Worm (Caenorhabditis elegans) whole organism, L1 larva: ENCODE results near the gene smrc-1.

Experiments
- C04F5.9 ChIP-seq: sonication (generic microtip); optimal IDR thresholded peaks from 2 replicates; lab custom pipeline; 2016; ENCODE audit warnings: missing genetic modification characterization, missing compliant biosample characterization
- C16A3.4 ChIP-seq: fragments of 150-350 bp; optimal IDR thresholded peaks from 2 replicates; lab custom pipeline; 2014; ENCODE audit warnings: missing biosample characterization, missing genetic modification characterization
- F16B12.6 ChIP-seq: fragments of 150-350 bp; optimal IDR thresholded peaks from 2 replicates; lab custom pipeline; 2014; ENCODE audit warnings: missing biosample characterization, missing genetic modification characterization
- Y116A8C.19 ChIP-seq: sonication (generic microtip); optimal IDR thresholded peaks from 2 replicates; lab custom pipeline; 2016; ENCODE audit warnings: missing compliant biosample characterization, missing genetic modification characterization, borderline replicate concordance
- blmp-1 ChIP-seq: fragments of 150-350 bp; optimal IDR thresholded peaks from 2 replicates; lab custom pipeline; 2014; ENCODE audit warnings: missing biosample characterization, missing genetic modification characterization
- ceh-63 ChIP-seq: fragments of 200-800 bp; sonication (Bioruptor generic); optimal IDR thresholded peaks from 2 replicates; lab custom pipeline; 2018; ENCODE audit warnings: mild to moderate bottlenecking, missing genetic modification characterization, missing compliant biosample characterization
- ceh-88 ChIP-seq: fragments of 200-800 bp; sonication (Bioruptor generic); IDR thresholded peaks from 2 replicates; pipeline ENCODE4 v1.3.6; 2022; ENCODE audit warnings: missing genetic modification characterization, missing compliant biosample characterization
- ces-1 ChIP-seq: fragments of 150-350 bp; optimal IDR thresholded peaks from 2 replicates; lab custom pipeline; 2014; ENCODE audit warnings: missing biosample characterization, missing genetic modification reagents, missing genetic modification characterization
- dpl-1 ChIP-seq, 3 experiments: fragments of 150-350 bp in 2 of 3; sonication (generic microtip) in 1 of 3; optimal IDR thresholded peaks; 2 replicates each; lab custom pipeline; 2014 to 2017; ENCODE audit warnings: missing biosample characterization in 3 of 3, missing genetic modification characterization in 3 of 3, missing genetic modification reagents in 3 of 3
- efl-3 ChIP-seq: fragments of 200-800 bp; sonication (Bioruptor generic); optimal IDR thresholded peaks from 2 replicates; lab custom pipeline; 2018; ENCODE audit warnings: mild to moderate bottlenecking, missing genetic modification characterization, missing compliant biosample characterization
- egl-13 ChIP-seq: sonication (generic microtip); optimal IDR thresholded peaks from 2 replicates; lab custom pipeline; 2016; ENCODE audit warnings: missing genotype, missing genetic modification reagents, missing genetic modification characterization, missing compliant biosample characterization
- egl-27 ChIP-seq, 2 experiments: fragments of 150-350 bp in 1 of 2; sonication (generic microtip); optimal IDR thresholded peaks; 3 replicates each; lab custom pipeline; 2017 to 2018; ENCODE audit warnings: missing biosample characterization in 2 of 2, missing genetic modification characterization in 2 of 2, missing genetic modification reagents in 2 of 2
- elt-2 ChIP-seq: sonication (generic microtip); optimal IDR thresholded peaks from 2 replicates; lab custom pipeline; 2016; ENCODE audit warnings: missing genetic modification characterization, mild to moderate bottlenecking, inconsistent platforms, missing compliant biosample characterization, missing genetic modification reagents
- elt-3 ChIP-seq, 6 experiments: fragments of 150-350 bp in 1 of 6; sonication (generic microtip); optimal IDR thresholded peaks; 2 replicates each; lab custom pipeline; 2017 to 2018; ENCODE audit warnings: missing biosample characterization in 6 of 6, missing genetic modification characterization in 6 of 6, inconsistent platforms in 1 of 6
- fkh-10 ChIP-seq: sonication (generic microtip); optimal IDR thresholded peaks from 2 replicates; lab custom pipeline; 2017; ENCODE audit warnings: missing biosample characterization, missing genetic modification reagents, missing genetic modification characterization
- fkh-4 ChIP-seq: sonication (generic microtip); optimal IDR thresholded peaks from 2 replicates; lab custom pipeline; 2016; ENCODE audit warnings: missing compliant biosample characterization, missing genetic modification characterization, borderline replicate concordance
- grh-1 ChIP-seq: fragments of 200-800 bp; sonication (Bioruptor generic); IDR thresholded peaks from 2 replicates; pipeline ENCODE4 v1.3.6; 2022; ENCODE audit warnings: missing genetic modification reagents, missing genetic modification characterization, missing compliant biosample characterization
- hlh-17 ChIP-seq: fragments of 200-800 bp; sonication (Bioruptor generic); optimal IDR thresholded peaks from 2 replicates; lab custom pipeline; 2018; ENCODE audit warnings: missing genetic modification characterization, mild to moderate bottlenecking, missing compliant biosample characterization, moderate library complexity, borderline replicate concordance
- hlh-4 ChIP-seq: sonication (generic microtip); optimal IDR thresholded peaks from 2 replicates; lab custom pipeline; 2016; ENCODE audit warnings: mild to moderate bottlenecking, missing genetic modification characterization, missing compliant biosample characterization
- hpl-2 ChIP-seq: fragments of 150-350 bp; optimal IDR thresholded peaks from 2 replicates; lab custom pipeline; 2014; ENCODE audit warnings: missing biosample characterization, missing genetic modification reagents, missing genetic modification characterization
- irx-1 ChIP-seq: sonication (generic microtip); optimal IDR thresholded peaks from 2 replicates; lab custom pipeline; 2016; ENCODE audit warnings: missing genetic modification characterization, missing compliant biosample characterization
- lin-13 ChIP-seq: fragments of 150-350 bp; optimal IDR thresholded peaks from 2 replicates; lab custom pipeline; 2014; ENCODE audit warnings: missing biosample characterization, missing genetic modification reagents, missing genetic modification characterization
- lin-15B ChIP-seq: fragments of 150-350 bp; sonication (generic microtip); optimal IDR thresholded peaks from 3 replicates; lab custom pipeline; 2014; ENCODE audit warnings: missing biosample characterization, missing genetic modification characterization
- lin-35 ChIP-seq, 2 experiments: fragments of 150-350 bp; optimal IDR thresholded peaks; 2 replicates each; lab custom pipeline; 2014; ENCODE audit warnings: missing biosample characterization in 2 of 2, missing genetic modification characterization in 2 of 2, missing genetic modification reagents in 2 of 2
- lin-39 ChIP-seq: fragments of 150-350 bp; optimal IDR thresholded peaks from 2 replicates; lab custom pipeline; 2014; ENCODE audit warnings: missing biosample characterization, missing genetic modification reagents, missing genetic modification characterization
- lsy-2 ChIP-seq, 2 experiments: fragments of 150-350 bp; optimal IDR thresholded peaks; 2 replicates each; lab custom pipeline; 2014; ENCODE audit warnings: missing biosample characterization in 2 of 2, missing genetic modification characterization in 2 of 2
- mab-9 ChIP-seq: fragments of 200-800 bp; sonication (Bioruptor generic); IDR thresholded peaks from 2 replicates; pipeline ENCODE4 v1.3.6; 2022; ENCODE audit warnings: missing genetic modification reagents, missing genetic modification characterization, missing compliant biosample characterization
- mep-1 ChIP-seq: fragments of 150-350 bp; optimal IDR thresholded peaks from 2 replicates; lab custom pipeline; 2014; ENCODE audit warnings: missing biosample characterization, missing genetic modification characterization
- nhr-11 ChIP-seq: fragments of 150-350 bp; optimal IDR thresholded peaks from 2 replicates; lab custom pipeline; 2014; ENCODE audit warnings: missing biosample characterization, missing genetic modification characterization
- nhr-12 ChIP-seq: sonication (generic microtip); optimal IDR thresholded peaks from 2 replicates; lab custom pipeline; 2017; ENCODE audit warnings: missing biosample characterization, missing genetic modification characterization
- nhr-20 ChIP-seq: sonication (generic microtip); optimal IDR thresholded peaks from 2 replicates; lab custom pipeline; 2016; ENCODE audit warnings: mild to moderate bottlenecking, missing genetic modification characterization, missing compliant biosample characterization
- nhr-237 ChIP-seq: fragments of 150-350 bp; optimal IDR thresholded peaks from 2 replicates; lab custom pipeline; 2014; ENCODE audit warnings: missing biosample characterization, missing genetic modification characterization
- nhr-28 ChIP-seq: fragments of 150-350 bp; optimal IDR thresholded peaks from 2 replicates; lab custom pipeline; 2014; ENCODE audit warnings: missing biosample characterization, missing genetic modification characterization
- nhr-71 ChIP-seq: sonication (generic microtip); optimal IDR thresholded peaks from 2 replicates; lab custom pipeline; 2016; ENCODE audit warnings: mild to moderate bottlenecking, missing genetic modification characterization, moderate library complexity, missing compliant biosample characterization
- nhr-76 ChIP-seq: sonication (generic microtip); optimal IDR thresholded peaks from 2 replicates; lab custom pipeline; 2017; ENCODE audit warnings: missing biosample characterization, missing genetic modification characterization
- nhr-77 ChIP-seq: fragments of 150-350 bp; optimal IDR thresholded peaks from 2 replicates; lab custom pipeline; 2014; ENCODE audit warnings: missing biosample characterization, missing genetic modification characterization
- nhr-85 ChIP-seq: sonication (generic microtip); peaks from one replicate; lab custom pipeline; 2016; ENCODE audit warnings: missing genetic modification characterization, inconsistent platforms, missing compliant biosample characterization
- nhr-90 ChIP-seq: sonication (generic microtip); optimal IDR thresholded peaks from 2 replicates; lab custom pipeline; 2016; ENCODE audit warnings: mild to moderate bottlenecking, missing genetic modification characterization, missing compliant biosample characterization; ENCODE audit not compliant: poor library complexity
- pax-3 ChIP-seq: fragments of 200-800 bp; sonication (Bioruptor generic); optimal IDR thresholded peaks from 2 replicates; lab custom pipeline; 2018; ENCODE audit warnings: mild to moderate bottlenecking, missing genetic modification characterization, moderate library complexity, missing compliant biosample characterization
- snpc-4 ChIP-seq: fragments of 150-350 bp; optimal IDR thresholded peaks from 2 replicates; lab custom pipeline; 2014; ENCODE audit warnings: missing biosample characterization, missing genetic modification characterization
- snu-23 ChIP-seq: sonication (generic microtip); optimal IDR thresholded peaks from 2 replicates; lab custom pipeline; 2016; ENCODE audit warnings: missing genetic modification characterization, missing compliant biosample characterization
- sox-4 ChIP-seq: sonication (generic microtip); optimal IDR thresholded peaks from 2 replicates; lab custom pipeline; 2016; ENCODE audit warnings: missing genetic modification characterization, missing compliant biosample characterization
- swsn-7 ChIP-seq: sonication (generic microtip); optimal IDR thresholded peaks from 2 replicates; lab custom pipeline; 2016; ENCODE audit warnings: missing genetic modification characterization, missing compliant biosample characterization
- tbx-2 ChIP-seq: sonication (generic microtip); optimal IDR thresholded peaks from 2 replicates; lab custom pipeline; 2016; ENCODE audit warnings: missing genetic modification characterization, missing compliant biosample characterization
- tlp-1 ChIP-seq: fragments of 150-350 bp; optimal IDR thresholded peaks from 2 replicates; lab custom pipeline; 2014; ENCODE audit warnings: missing biosample characterization, missing genetic modification characterization
- unc-130 ChIP-seq: fragments of 150-350 bp; optimal IDR thresholded peaks from 2 replicates; lab custom pipeline; 2017; ENCODE audit warnings: missing biosample characterization, missing genetic modification characterization, inconsistent platforms
- ztf-4 ChIP-seq: fragments of 150-350 bp; optimal IDR thresholded peaks from 2 replicates; lab custom pipeline; 2014; ENCODE audit warnings: missing biosample characterization, missing genetic modification characterization

The smrc-1 gene

ce11 chrIII:6411430-6411829, 20.7 kb downstream of the smrc-1 start:
- TF ChIP-seq nhr-90 (tag; lab: Kevin White, UChicago) (no peak), lin-35 (GFP tag; optimal IDR thresholded peaks at IDR 0.05; lab: Kevin White, UChicago) (peak in 1 of 2 experiments; percentile 29), lsy-2 (tag; optimal IDR thresholded peaks at IDR 0.05; lab: Kevin White, UChicago) (peak in 1 of 2 experiments; percentile 51), elt-2 (tag; lab: Kevin White, UChicago) (peak; percentile 25), lin-15B (no peak), elt-3 (tag; optimal IDR thresholded peaks at IDR 0.05; lab: Kevin White, UChicago) (peak in 1 of 6 experiments; percentile 32), ztf-4 (tag; lab: Kevin White, UChicago) (no peak), snpc-4 (tag; lab: Kevin White, UChicago) (no peak), blmp-1 (tag; lab: Kevin White, UChicago) (peak; percentile 33), C16A3.4 (tag; lab: Kevin White, UChicago) (peak; percentile 13), nhr-85 (tag; lab: Kevin White, UChicago) (peak; percentile 61), nhr-76 (no peak), swsn-7 (tag; lab: Kevin White, UChicago) (no peak), snu-23 (GFP tag; lab: Kevin White, UChicago) (peak; percentile 11), egl-27 (tag; optimal IDR thresholded peaks at IDR 0.05; lab: Kevin White, UChicago) (no peak), nhr-71 (tag; lab: Kevin White, UChicago) (peak; percentile 35)

ce11 chrIII:6411914-6412313, 21.2 kb downstream of the smrc-1 start, which contains the start of gene C05D11.5:
TSS of gene C05D11.5 (minus strand) at chrIII:6412014.
- TF ChIP-seq Y116A8C.19 (tag; lab: Kevin White, UChicago) (no peak), nhr-28 (tag; lab: Kevin White, UChicago) (no peak), hlh-17 (GFP tag; lab: Kevin White, UChicago) (no peak)

- TF ChIP-seq ces-1 (GFP tag; lab: Kevin White, UChicago) (no peak), nhr-12 (tag; lab: Kevin White, UChicago) (no peak), nhr-90 (tag; lab: Kevin White, UChicago) (peak; percentile 40), nhr-77 (no peak), C04F5.9 (no peak), nhr-20 (tag; lab: Kevin White, UChicago) (peak; percentile 5), Y116A8C.19 (tag; lab: Kevin White, UChicago) (no peak), nhr-237 (tag; lab: Kevin White, UChicago) (no peak), lin-13 (no peak), F16B12.6 (tag; lab: Kevin White, UChicago) (no peak), efl-3 (no peak), fkh-4 (no peak), nhr-11 (no peak), irx-1 (no peak), egl-13 (tag; lab: Kevin White, UChicago) (no peak), nhr-76 (no peak), lin-39 (tag; lab: Kevin White, UChicago) (no peak), sox-4 (no peak), mep-1 (tag; lab: Kevin White, UChicago) (no peak), nhr-85 (tag; lab: Kevin White, UChicago) (peak; percentile 70), tbx-2 (peak; percentile 27), fkh-10 (no peak), grh-1 (GFP tag; lab: Robert Waterston, UW) (peak; percentile 32; the same call in 1 of the 2 replicates), egl-27 (tag; optimal IDR thresholded peaks at IDR 0.05; lab: Kevin White, UChicago) (no peak), hpl-2 (GFP tag; lab: Kevin White, UChicago) (no peak), pax-3 (tag; lab: Kevin White, UChicago) (no peak), tlp-1 (tag; lab: Kevin White, UChicago) (no peak), unc-130 (tag; lab: Kevin White, UChicago) (no peak), ceh-88 (no peak), dpl-1 (GFP tag; optimal IDR thresholded peaks at IDR 0.05; lab: Kevin White, UChicago) (no peak), hlh-4 (tag; lab: Kevin White, UChicago) (no peak), ceh-63 (GFP tag; lab: Kevin White, UChicago) (no peak), mab-9 (GFP tag; lab: Robert Waterston, UW) (no peak), ztf-4 (tag; lab: Kevin White, UChicago) (peak; percentile 41)
Observed at ce11 chrIII:6415306-6415973, 24.7 kb downstream of the smrc-1 start, which contains the start of gene nas-4. TSS of gene nas-4 (minus strand) at chrIII:6415656.
